Fruit fly (Drosophila melanogaster) whole organism, embryonic: ENCODE measurements around the gene CG10663.

Experiments used
- Asciz ChIP-seq: fragments of 200-800 bp; sonication (Bioruptor generic); optimal IDR thresholded peaks from 2 replicates; lab custom pipeline; 2017; ENCODE audit warnings: missing biosample characterization, mild to moderate bottlenecking, missing genetic modification characterization, missing genetic modification reagents
- B-H2 ChIP-seq: fragments of 200-800 bp; sonication (Bioruptor generic); optimal IDR thresholded peaks from 2 replicates; lab custom pipeline; 2018; ENCODE audit warnings: missing biosample characterization, mild to moderate bottlenecking, missing genetic modification characterization
- Blimp-1 ChIP-seq: fragments of 200-800 bp; sonication (Bioruptor generic); optimal IDR thresholded peaks from 3 replicates; lab custom pipeline; 2018; ENCODE audit warnings: missing biosample characterization, missing genetic modification characterization, mild to moderate bottlenecking, moderate library complexity, missing genetic modification reagents
- CG1024 ChIP-seq: fragments of 200-800 bp; sonication (Bioruptor generic); IDR thresholded peaks from 2 replicates; pipeline ENCODE4 v1.3.6; 2022; ENCODE audit warnings: missing biosample characterization, missing genetic modification characterization
- CG10462 ChIP-seq: fragments of 200-800 bp; sonication (Bioruptor generic); optimal IDR thresholded peaks from 2 replicates; lab custom pipeline; 2016; ENCODE audit warnings: missing biosample characterization, missing genetic modification characterization
- CG10654 ChIP-seq: fragments of 200-800 bp; sonication (Bioruptor generic); optimal IDR thresholded peaks from 2 replicates; lab custom pipeline; 2016; ENCODE audit warnings: missing biosample characterization, missing genetic modification characterization
- CG12155 ChIP-seq: fragments of 200-800 bp; sonication (Bioruptor generic); optimal IDR thresholded peaks from 3 replicates; lab custom pipeline; 2016; ENCODE audit warnings: missing biosample characterization, missing genetic modification characterization
- CG12236 ChIP-seq: fragments of 200-800 bp; sonication (Bioruptor generic); optimal IDR thresholded peaks from 2 replicates; lab custom pipeline; 2016; ENCODE audit warnings: missing biosample characterization, missing genetic modification characterization
- CG17612 ChIP-seq: fragments of 200-800 bp; sonication (Bioruptor generic); IDR thresholded peaks from 2 replicates; pipeline ENCODE4 v1.3.6; 2022; ENCODE audit warnings: missing biosample characterization, missing genetic modification characterization
- CG17829 ChIP-seq: fragments of 200-800 bp; optimal IDR thresholded peaks from 2 replicates; lab custom pipeline; 2019; ENCODE audit warnings: missing biosample characterization, mild to moderate bottlenecking, missing genetic modification characterization, moderate library complexity
- CG1832 ChIP-seq: fragments of 200-800 bp; sonication (Bioruptor generic); optimal IDR thresholded peaks from 2 replicates; lab custom pipeline; 2017; ENCODE audit warnings: missing biosample characterization, mild to moderate bottlenecking, missing genetic modification characterization, inconsistent platforms
- CG18599 ChIP-seq: fragments of 200-800 bp; sonication (Bioruptor generic); optimal IDR thresholded peaks from 3 replicates; lab custom pipeline; 2017; ENCODE audit warnings: missing biosample characterization, missing genetic modification characterization, mild to moderate bottlenecking, moderate library complexity, missing genetic modification reagents
- CG34224 ChIP-seq: fragments of 200-800 bp; sonication (Bioruptor generic); IDR thresholded peaks from 3 replicates; pipeline ENCODE4 v1.3.6; 2022; ENCODE audit warnings: missing biosample characterization, missing genetic modification characterization; ENCODE audit not compliant: partially characterized antibody
- CG42726 ChIP-seq: fragments of 200-800 bp; sonication (Bioruptor generic); IDR thresholded peaks from 2 replicates; pipeline ENCODE4 v1.3.6; 2022; ENCODE audit warnings: missing biosample characterization, missing genetic modification characterization; ENCODE audit not compliant: partially characterized antibody
- CG4404 ChIP-seq: fragments of 200-800 bp; sonication (Bioruptor generic); IDR thresholded peaks from 2 replicates; pipeline ENCODE4 v1.3.6; 2022; ENCODE audit warnings: missing biosample characterization, missing genetic modification characterization
- CG5953 ChIP-seq: fragments of 200-800 bp; sonication (Bioruptor generic); IDR thresholded peaks from 2 replicates; pipeline ENCODE4 v1.3.6; 2022; ENCODE audit warnings: missing biosample characterization, missing genetic modification characterization
- CG6791 ChIP-seq: fragments of 200-800 bp; sonication (Bioruptor generic); IDR thresholded peaks from 3 replicates; pipeline ENCODE4 v1.3.6; 2022; ENCODE audit warnings: missing biosample characterization, missing genetic modification characterization; ENCODE audit not compliant: partially characterized antibody
- CG7987 ChIP-seq: fragments of 200-800 bp; sonication (Bioruptor generic); optimal IDR thresholded peaks from 2 replicates; lab custom pipeline; 2018; ENCODE audit warnings: missing biosample characterization, mild to moderate bottlenecking, missing genetic modification characterization, moderate library complexity
- CTCF ChIP-seq: fragments of 200-800 bp; sonication (Bioruptor generic); optimal IDR thresholded peaks from 2 replicates; lab custom pipeline; 2017; ENCODE audit warnings: missing biosample characterization, mild to moderate bottlenecking, missing genetic modification characterization, moderate library complexity
- H15 ChIP-seq: fragments of 200-800 bp; sonication (Bioruptor generic); IDR thresholded peaks from 3 replicates; pipeline ENCODE4 v1.3.6; 2022; ENCODE audit warnings: missing biosample characterization, missing genetic modification characterization
- HLH3B ChIP-seq: fragments of 200-800 bp; sonication (Bioruptor generic); IDR thresholded peaks from 2 replicates; pipeline ENCODE4 v1.3.6; 2022; ENCODE audit warnings: missing biosample characterization, missing genetic modification characterization
- Hmx ChIP-seq: fragments of 200-800 bp; sonication (Bioruptor generic); optimal IDR thresholded peaks from 2 replicates; lab custom pipeline; 2016; ENCODE audit warnings: missing biosample characterization, missing genetic modification characterization
- Lpt ChIP-seq: fragments of >200 bp; optimal IDR thresholded peaks from 2 replicates; lab custom pipeline; 2018; ENCODE audit warnings: missing biosample characterization, missing genetic modification characterization
- MESR4 ChIP-seq: fragments of 200-800 bp; sonication (Bioruptor generic); optimal IDR thresholded peaks from 2 replicates; lab custom pipeline; 2018; ENCODE audit warnings: missing biosample characterization, mild to moderate bottlenecking, missing genetic modification characterization, moderate library complexity
- Myb ChIP-seq: fragments of 200-800 bp; sonication (Bioruptor generic); optimal IDR thresholded peaks from 2 replicates; lab custom pipeline; 2016; ENCODE audit warnings: missing biosample characterization, missing genetic modification characterization
- NC2β ChIP-seq: fragments of 200-800 bp; sonication (Bioruptor generic); optimal IDR thresholded peaks from 2 replicates; lab custom pipeline; 2016; ENCODE audit warnings: missing biosample characterization, missing genetic modification characterization
- Nf-YA ChIP-seq: fragments of 200-800 bp; sonication (Bioruptor generic); IDR thresholded peaks from 2 replicates; pipeline ENCODE4 v1.3.6; 2022; ENCODE audit warnings: missing biosample characterization, missing genetic modification characterization
- Ptx1 ChIP-seq: fragments of 200-800 bp; sonication (Bioruptor generic); IDR thresholded peaks from 2 replicates; pipeline ENCODE4 v1.3.6; 2022; ENCODE audit warnings: missing biosample characterization, missing genetic modification characterization
- Six4 ChIP-seq: fragments of 200-800 bp; sonication (Bioruptor generic); optimal IDR thresholded peaks from 2 replicates; lab custom pipeline; 2016; ENCODE audit warnings: missing biosample characterization, missing genetic modification characterization
- Sox102F ChIP-seq: fragments of 200-800 bp; sonication (Bioruptor generic); optimal IDR thresholded peaks from 2 replicates; lab custom pipeline; 2018; ENCODE audit warnings: missing biosample characterization, mild to moderate bottlenecking, missing genetic modification characterization, moderate library complexity
- Stat92E ChIP-seq, 3 experiments: fragments of >200 bp in 2 of 3; fragments of 200-800 bp in 1 of 3; sonication (Bioruptor generic) in 1 of 3; optimal IDR thresholded peaks; 2 replicates each; lab custom pipeline; 2017 to 2019; ENCODE audit warnings: missing biosample characterization in 3 of 3, missing genetic modification characterization in 3 of 3, mild to moderate bottlenecking in 1 of 3, moderate library complexity in 1 of 3
- cato ChIP-seq: fragments of 200-800 bp; sonication (Bioruptor generic); optimal IDR thresholded peaks from 2 replicates; lab custom pipeline; 2016; ENCODE audit warnings: missing biosample characterization, missing genetic modification characterization, borderline replicate concordance
- crc ChIP-seq: fragments of 200-800 bp; sonication (Bioruptor generic); optimal IDR thresholded peaks from 2 replicates; lab custom pipeline; 2016; ENCODE audit warnings: missing biosample characterization, missing genetic modification characterization
- fu2 ChIP-seq: fragments of 200-800 bp; sonication (Bioruptor generic); optimal IDR thresholded peaks from 2 replicates; lab custom pipeline; 2016; ENCODE audit warnings: missing biosample characterization, missing genetic modification characterization
- gcm2 ChIP-seq: fragments of 200-800 bp; sonication (Bioruptor generic); optimal IDR thresholded peaks from 2 replicates; lab custom pipeline; 2016; ENCODE audit warnings: missing biosample characterization, missing genetic modification characterization
- gem ChIP-seq: fragments of 200-800 bp; sonication (Bioruptor generic); optimal IDR thresholded peaks from 2 replicates; lab custom pipeline; 2019; ENCODE audit warnings: missing biosample characterization, mild to moderate bottlenecking, missing genetic modification characterization, moderate library complexity
- gro ChIP-seq: fragments of 200-800 bp; sonication (Bioruptor generic); optimal IDR thresholded peaks from 2 replicates; lab custom pipeline; 2016; ENCODE audit warnings: missing biosample characterization, missing genetic modification characterization
- luna ChIP-seq: fragments of 200-800 bp; sonication (Bioruptor generic); optimal IDR thresholded peaks from 2 replicates; lab custom pipeline; 2016; ENCODE audit warnings: missing biosample characterization, missing genetic modification characterization
- p53 ChIP-seq: fragments of 200-800 bp; sonication (Bioruptor generic); optimal IDR thresholded peaks from 2 replicates; lab custom pipeline; 2016; ENCODE audit warnings: missing biosample characterization, missing genetic modification characterization
- peb ChIP-seq: fragments of 200-800 bp; sonication (Bioruptor generic); IDR thresholded peaks from 2 replicates; pipeline ENCODE4 v1.3.6; 2022; ENCODE audit warnings: missing biosample characterization, missing genetic modification characterization
- pho ChIP-seq: fragments of 200-800 bp; sonication (Bioruptor generic); optimal IDR thresholded peaks from 2 replicates; lab custom pipeline; 2016; ENCODE audit warnings: missing biosample characterization, missing genetic modification characterization
- salm ChIP-seq: fragments of 200-800 bp; sonication (Bioruptor generic); optimal IDR thresholded peaks from 2 replicates; lab custom pipeline; 2018; ENCODE audit warnings: missing biosample characterization, mild to moderate bottlenecking, missing genetic modification characterization
- sd ChIP-seq: fragments of 200-800 bp; sonication (Bioruptor generic); optimal IDR thresholded peaks from 3 replicates; lab custom pipeline; 2018; ENCODE audit warnings: missing biosample characterization, mild to moderate bottlenecking, missing genetic modification characterization, moderate library complexity
- slou ChIP-seq: fragments of 200-800 bp; sonication (Bioruptor generic); optimal IDR thresholded peaks from 3 replicates; lab custom pipeline; 2016; ENCODE audit warnings: missing biosample characterization, missing genetic modification characterization
- sr ChIP-seq: fragments of 200-800 bp; sonication (Bioruptor generic); IDR thresholded peaks from 3 replicates; pipeline ENCODE4 v1.3.6; 2022; ENCODE audit warnings: missing biosample characterization, missing genetic modification characterization
- tgo ChIP-seq: fragments of 200-800 bp; sonication (Bioruptor generic); IDR thresholded peaks from 3 replicates; pipeline ENCODE4 v1.3.6; 2022; ENCODE audit warnings: missing biosample characterization, missing genetic modification characterization
- unc-4 ChIP-seq: fragments of 200-800 bp; sonication (Bioruptor generic); IDR thresholded peaks from 2 replicates; pipeline ENCODE4 v1.3.6; 2022; ENCODE audit warnings: missing biosample characterization, missing genetic modification characterization; ENCODE audit not compliant: partially characterized antibody
- unpg ChIP-seq: fragments of 200-800 bp; sonication (Bioruptor generic); optimal IDR thresholded peaks from 3 replicates; lab custom pipeline; 2018; ENCODE audit warnings: missing biosample characterization, mild to moderate bottlenecking, missing genetic modification characterization, moderate library complexity
- wdn ChIP-seq: fragments of 200-800 bp; sonication (Bioruptor generic); IDR thresholded peaks from 2 replicates; pipeline ENCODE4 v1.3.6; 2022; ENCODE audit warnings: missing biosample characterization, missing genetic modification characterization
- zfh1 ChIP-seq: fragments of 200-800 bp; sonication (Bioruptor generic); IDR thresholded peaks from 3 replicates; pipeline ENCODE4 v1.3.6; 2022; ENCODE audit warnings: missing biosample characterization, missing genetic modification characterization

Gene CG10663

dm6 chr3L:12514762-12515215 lies 30.0 kb upstream of the CG10663 start, which contains the start of the genes sti and tral (continued):
- TF ChIP-seq CG4404 (GFP tag; lab: Robert Waterston, UW) (peak; percentile 82), Sox102F (GFP tag; lab: Kevin White, UChicago) (peak; percentile 83), CG5953 (peak; percentile 57; the same call in 1 of the 2 replicates), Stat92E (GFP tag; optimal IDR thresholded peaks at IDR 0.05; lab: Kevin White, UChicago) (peak in 1 of 3 experiments; percentile 2), HLH3B (GFP tag; lab: Robert Waterston, UW) (peak; percentile 80), wdn (peak; percentile 64), Six4 (peak; percentile 70), Nf-YA (GFP tag; lab: Robert Waterston, UW) (peak; percentile 57; the same call in 1 of the 2 replicates), CG17612 (peak; percentile 57; the same call in 1 of the 2 replicates), zfh1 (peak; percentile 86), peb (GFP tag; lab: Robert Waterston, UW) (peak; percentile 53; the same call in 1 of the 2 replicates), CG1832 (GFP tag; lab: Kevin White, UChicago) (no peak), CG34224 (GFP tag; lab: Robert Waterston, UW) (0 out of 3 replicates have a peak, but pooled peaks have one; percentile 15), tgo (peak; percentile 87), MESR4 (GFP tag; lab: Kevin White, UChicago) (peak; percentile 86), slou (GFP tag; lab: Kevin White, UChicago) (peak; percentile 87), p53 (GFP tag; lab: Kevin White, UChicago) (peak; percentile 88), B-H2 (GFP tag; lab: Kevin White, UChicago) (peak; percentile 92), CG1024 (peak; percentile 40; the same call in 1 of the 2 replicates), CG18599 (GFP tag; lab: Kevin White, UChicago) (peak; percentile 93), CG12155 (peak; percentile 100), luna (GFP tag; lab: Kevin White, UChicago) (peak; percentile 88), pho (peak; percentile 95), unc-4 (GFP tag; lab: Robert Waterston, UW) (peak; percentile 21; the same call in 1 of the 2 replicates), Asciz (GFP tag; lab: Kevin White, UChicago) (peak; percentile 40), CG10654 (GFP tag; lab: Kevin White, UChicago) (peak; percentile 85), NC2β (peak; percentile 94), CG7987 (GFP tag; lab: Kevin White, UChicago) (peak; percentile 68), H15 (GFP tag; lab: Robert Waterston, UW) (peak; percentile 71), gem (peak; percentile 88), cato (GFP tag; lab: Kevin White, UChicago) (peak; percentile 89), crc (GFP tag; lab: Kevin White, UChicago) (peak; percentile 77), gro (GFP tag; lab: Kevin White, UChicago) (peak; percentile 95), CG12236 (GFP tag; lab: Kevin White, UChicago) (peak; percentile 87), unpg (GFP tag; lab: Kevin White, UChicago) (peak; percentile 81), CG42726 (GFP tag; lab: Robert Waterston, UW) (no peak; the same call in 1 of the 2 replicates), Blimp-1 (GFP tag; lab: Kevin White, UChicago) (peak; percentile 76), CG10462 (GFP tag; lab: Kevin White, UChicago) (peak; percentile 85), sd (tag; lab: Kevin White, UChicago) (no peak), salm (tag; lab: Kevin White, UChicago) (peak; percentile 53), Hmx (peak; percentile 55), CG17829 (peak; percentile 91), Ptx1 (peak; percentile 90), Lpt (GFP tag; lab: Kevin White, UChicago) (no peak), CTCF (peak; percentile 74), CG6791 (GFP tag; lab: Robert Waterston, UW) (no peak), fu2 (GFP tag; lab: Kevin White, UChicago) (peak; percentile 94), sr (peak; percentile 39; the same call in 1 of the 3 replicates), gcm2 (GFP tag; lab: Kevin White, UChicago) (peak; percentile 82), Myb (GFP tag; lab: Kevin White, UChicago) (peak; percentile 93)
